Fruit fly (Drosophila melanogaster) S2 (cell line): ENCODE results near the gene goe.

Source experiments
- CG8478 ChIP-seq: fragments of >200 bp; optimal IDR thresholded peaks from 2 replicates; lab custom pipeline; 2018
- CTCF ChIP-seq, 2 experiments: fragments of >200 bp; optimal IDR thresholded peaks; 2 replicates each; lab custom pipeline; 2018

DNA sequence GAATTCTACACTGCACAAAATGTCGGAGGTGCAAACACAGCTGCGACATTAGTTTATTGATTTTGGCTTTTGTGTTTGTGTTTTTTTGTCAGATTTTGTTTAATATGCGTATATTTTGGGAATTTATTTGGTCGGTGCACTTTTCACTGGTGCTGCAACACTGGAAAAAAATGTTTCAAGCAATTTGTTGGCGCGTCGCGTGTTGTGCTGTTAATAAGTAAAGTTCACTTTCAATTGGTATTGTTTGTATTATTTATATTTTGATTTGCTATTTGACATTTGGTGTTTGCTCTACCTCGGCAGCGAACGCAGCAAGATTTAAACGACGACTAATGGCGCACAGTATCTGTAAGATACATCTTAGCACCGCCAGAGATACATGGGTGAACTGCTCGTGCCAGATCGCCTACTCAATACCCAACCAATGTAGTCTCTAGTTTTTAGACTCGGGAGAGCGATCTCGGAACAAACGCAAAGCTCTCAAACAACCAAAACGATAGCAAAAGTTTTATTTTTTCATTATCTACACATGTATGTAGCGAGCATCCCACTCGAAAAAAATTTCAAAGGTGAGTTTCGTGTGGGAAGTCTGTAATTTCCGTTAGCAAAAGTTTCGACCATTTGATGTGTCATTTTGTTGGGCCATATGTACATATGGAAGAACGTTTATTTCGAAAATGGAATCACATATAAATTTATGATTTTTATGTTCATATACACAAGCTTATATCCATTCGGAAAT lies 30.6 kb upstream of the goe start:
- no peak for TF ChIP-seq CG8478 (lab: Kevin White, UChicago)
- TF ChIP-seq CTCF (optimal IDR thresholded peaks at IDR 0.05; lab: Kevin White, UChicago), result no peak
